Worm (Caenorhabditis elegans) whole organism, late embryonic: Measurements from ENCODE around the gene ugt-46.

ENCODE experiments used
- ceh-14 ChIP-seq: sonication (generic microtip); optimal IDR thresholded peaks from 2 replicates; lab custom pipeline; 2016; ENCODE audit warnings: missing genotype, missing genetic modification characterization, missing compliant biosample characterization
- pat-9 ChIP-seq: fragments of 200-800 bp; sonication (Bioruptor generic); optimal IDR thresholded peaks from 2 replicates; lab custom pipeline; 2018; ENCODE audit warnings: mild to moderate bottlenecking, missing genetic modification characterization, moderate library complexity, missing compliant biosample characterization
- unc-86 ChIP-seq: sonication (generic microtip); optimal IDR thresholded peaks from 2 replicates; lab custom pipeline; 2016; ENCODE audit warnings: missing genetic modification characterization, missing compliant biosample characterization

ce11 chrX:530011-530410 is at the start of gene ugt-46:
- TF ChIP-seq ceh-14 (tag; lab: Kevin White, UChicago) (no peak), unc-86 (tag; lab: Kevin White, UChicago) (no peak), pat-9 (tag; lab: Kevin White, UChicago) (no peak)
